Worm (Caenorhabditis elegans): ENCODE data around the gene lipl-4.
A peak's percentile ranks its signal among the peaks of the same experiment; 100 is the strongest.

Gene lipl-4

ce11 chrV:6508703-6509102, 41.3 kb upstream of the lipl-4 start, which contains the start of gene ubh-3:
Gene ubh-3, minus strand, starts transcription at chrV:6508803.
- TF ChIP-seq lsy-27 (tag; optimal IDR thresholded peaks at IDR 0.05; ENCODE audit: borderline replicate concordance, insufficient read depth) (no peak), F52B5.7 (tag; optimal IDR thresholded peaks at IDR 0.05) (no peak), akir-1 (GFP tag; optimal IDR thresholded peaks at IDR 0.05) (no peak), nfya-1 (tag; optimal IDR thresholded peaks at IDR 0.05; ENCODE audit: borderline replicate concordance, insufficient read depth) (no peak), C17E4.6 (GFP tag; IDR thresholded peaks at IDR 0.05) (no peak), D2030.7 (GFP tag; IDR thresholded peaks at IDR 0.05) (no peak), cebp-1 (GFP tag; IDR thresholded peaks at IDR 0.05) (no peak), cebp-1 (tag; optimal IDR thresholded peaks at IDR 0.05) (no peak), snpc-3.4 (tag; optimal IDR thresholded peaks at IDR 0.05) (no peak), unc-62 (GFP tag; optimal IDR thresholded peaks at IDR 0.05) (no peak), unc-130 (GFP tag; optimal IDR thresholded peaks at IDR 0.05) (no peak)

- TF ChIP-seq tbp1 (GFP tag; optimal IDR thresholded peaks at IDR 0.05), result no peak
These were observed 40.3 kb upstream of the lipl-4 start, which contains the start of gene ubh-2 for ce11 chrV:6509717-6510116. Gene ubh-2, minus strand, starts transcription at chrV:6509817.

- TF ChIP-seq lsl-1 (GFP tag; optimal IDR thresholded peaks at IDR 0.05) (peak; percentile 88), atf-7 (tag; optimal IDR thresholded peaks at IDR 0.05) (no peak), Y53F4B.3 (GFP tag; IDR thresholded peaks at IDR 0.05) (no peak), xnd-1 (tag; optimal IDR thresholded peaks at IDR 0.05) (peak; percentile 3), K12H6.12 (tag; optimal IDR thresholded peaks at IDR 0.05) (no peak), madf-6 (GFP tag; IDR thresholded peaks at IDR 0.05) (peak; percentile 49; the same call in 1 of the 2 replicates)
These were observed 39.3 kb upstream of the lipl-4 start for ce11 chrV:6510622-6511021.

ce11 chrV:6511121-6511520, 38.9 kb upstream of the lipl-4 start, which contains the start of gene ubh-1:
Gene ubh-1, minus strand, starts transcription at chrV:6511409.
- TF ChIP-seq K12H6.12 (tag; optimal IDR thresholded peaks at IDR 0.05) (no peak), efl-1 (GFP tag; optimal IDR thresholded peaks at IDR 0.05) (no peak), B0261.1 (tag; optimal IDR thresholded peaks at IDR 0.05) (no peak), ceh-91 (GFP tag; IDR thresholded peaks at IDR 0.05) (no peak), ztf-3 (GFP tag; optimal IDR thresholded peaks at IDR 0.05) (no peak), dox-1 (GFP tag; IDR thresholded peaks at IDR 0.05) (no peak), nfyb-1 (GFP tag; IDR thresholded peaks at IDR 0.05) (0 out of 2 replicates have a peak, but pooled peaks have one; percentile 10)

ce11 chrV:6513356-6513755, 36.6 kb upstream of the lipl-4 start:
- TF ChIP-seq zfh-2 (GFP tag; conservative IDR thresholded peaks at IDR 0.05) (no peak), let-607 (tag; optimal IDR thresholded peaks at IDR 0.05) (peak in 1 of 2 experiments; percentile 87)

ce11 chrV:6513786-6514430, 36.1 kb upstream of the lipl-4 start:
- TF ChIP-seq efl-1 (GFP tag; optimal IDR thresholded peaks at IDR 0.05) (no peak), ama-1 (optimal IDR thresholded peaks at IDR 0.05) (no peak), ama-1 (GFP tag; optimal IDR thresholded peaks at IDR 0.05) (no peak), snpc-4 (GFP tag; optimal IDR thresholded peaks at IDR 0.05) (no peak), snpc-4 (tag; optimal IDR thresholded peaks at IDR 0.05) (no peak), F55B11.4 (tag; optimal IDR thresholded peaks at IDR 0.05; ENCODE audit: borderline replicate concordance, insufficient read depth) (no peak), nfya-1 (tag; optimal IDR thresholded peaks at IDR 0.05; ENCODE audit: borderline replicate concordance, insufficient read depth) (no peak), chd-7 (tag; optimal IDR thresholded peaks at IDR 0.05) (no peak), him-1 (tag; optimal IDR thresholded peaks at IDR 0.05) (no peak), Y53F4B.3 (GFP tag; IDR thresholded peaks at IDR 0.05) (no peak), tlf-1 (GFP tag; optimal IDR thresholded peaks at IDR 0.05) (no peak), dpff-1 (tag; optimal IDR thresholded peaks at IDR 0.05) (no peak), rcor-1 (GFP tag; IDR thresholded peaks at IDR 0.05) (no peak)

Data from whole organism, young adult.